Worm (Caenorhabditis elegans) whole organism, L4 larva: ENCODE results near the gene Y43F8B.22.

ENCODE experiments used
- F49E8.2 ChIP-seq: sonication (generic microtip); optimal IDR thresholded peaks from 2 replicates; lab custom pipeline; 2016; ENCODE audit warnings: missing compliant biosample characterization, mild to moderate bottlenecking, missing genetic modification characterization, borderline replicate concordance
- ZK337.2 ChIP-seq: fragments of 200-800 bp; sonication (Bioruptor generic); IDR thresholded peaks from 2 replicates; pipeline ENCODE4 v1.3.6; 2022; ENCODE audit warnings: missing genetic modification reagents, missing genetic modification characterization, missing compliant biosample characterization
- aly-2 ChIP-seq: sonication (generic microtip); optimal IDR thresholded peaks from 2 replicates; lab custom pipeline; 2018; ENCODE audit warnings: missing biosample characterization, missing genetic modification characterization
- ama-1 ChIP-seq: fragments of 150-350 bp; optimal IDR thresholded peaks from 2 replicates; lab custom pipeline; 2014; ENCODE audit warnings: inconsistent platforms, mixed read lengths
- lin-15B ChIP-seq: fragments of 150-350 bp; sonication (generic microtip); optimal IDR thresholded peaks from 3 replicates; lab custom pipeline; 2014; ENCODE audit warnings: missing biosample characterization, missing genetic modification characterization
- nhr-237 ChIP-seq: sonication (generic microtip); optimal IDR thresholded peaks from 2 replicates; lab custom pipeline; 2017; ENCODE audit warnings: missing biosample characterization, missing genetic modification characterization
- pha-4 ChIP-seq, 2 experiments: fragments of 150-350 bp in 1 of 2; fragments of 200-800 bp in 1 of 2; sonication (Bioruptor generic) in 1 of 2; IDR thresholded peaks in 1 of 2; optimal IDR thresholded peaks in 1 of 2; 2 replicates each; pipeline versions ENCODE4 v1.3.6 to Lab custom; 2014 to 2022; ENCODE audit warnings: missing genetic modification characterization in 2 of 2, missing genetic modification reagents in 2 of 2, missing biosample characterization in 1 of 2, missing compliant biosample characterization in 1 of 2
- pqm-1 ChIP-seq: sonication (generic microtip); optimal IDR thresholded peaks from 2 replicates; lab custom pipeline; 2017; ENCODE audit warnings: missing biosample characterization, missing genetic modification characterization
- rbr-2 ChIP-seq: sonication (generic microtip); optimal IDR thresholded peaks from 2 replicates; lab custom pipeline; 2016; ENCODE audit warnings: missing genotype, missing genetic modification characterization, missing compliant biosample characterization
- snpc-4 ChIP-seq: fragments of 150-350 bp; optimal IDR thresholded peaks from 2 replicates; lab custom pipeline; 2014; ENCODE audit warnings: missing biosample characterization, missing genetic modification characterization
- tag-97 ChIP-seq: fragments of 200-800 bp; sonication (Bioruptor generic); IDR thresholded peaks from 2 replicates; pipeline ENCODE4 v1.3.6; 2022; ENCODE audit warnings: missing genetic modification characterization, missing compliant biosample characterization
- unc-39 ChIP-seq: sonication (generic microtip); optimal IDR thresholded peaks from 2 replicates; lab custom pipeline; 2017; ENCODE audit warnings: missing biosample characterization, missing genetic modification characterization
- unc-62 ChIP-seq, 3 experiments: fragments of 150-350 bp in 1 of 3; sonication (generic microtip); optimal IDR thresholded peaks in 2 of 3; peaks in 1 of 3; 1 replicate in 1 of 3; 2 replicates in 2 of 3; lab custom pipeline; 2014 to 2017; ENCODE audit warnings: missing biosample characterization in 3 of 3, missing genetic modification characterization in 3 of 3, missing genetic modification reagents in 3 of 3, missing genotype in 1 of 3

DNA sequence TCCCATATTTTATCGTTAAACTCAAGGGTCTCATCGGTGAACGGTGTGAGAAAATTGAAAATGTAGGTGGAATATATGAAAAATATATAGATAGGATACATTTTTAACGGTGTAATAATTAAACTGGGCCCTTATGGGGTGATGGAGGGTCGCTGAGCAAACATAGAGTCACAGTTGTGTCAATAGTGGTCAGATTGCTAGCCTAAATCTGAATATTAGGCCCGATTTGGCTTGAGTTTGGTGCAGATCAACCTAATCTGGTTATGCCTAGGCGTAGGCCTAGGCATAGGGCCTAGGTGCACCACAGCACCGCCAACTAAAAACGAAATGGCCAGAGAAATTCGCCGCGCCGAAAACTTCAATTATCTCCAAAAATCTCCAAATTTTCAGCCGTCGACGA, 30.9 kb downstream of the Y43F8B.22 start, which contains the start of gene phy-4:
- no peak for TF ChIP-seq pha-4 (GFP tag; IDR thresholded peaks at IDR 0.05; lab: Robert Waterston, UW)
- TF ChIP-seq pha-4 (tag; optimal IDR thresholded peaks at IDR 0.05; lab: Kevin White, UChicago) = no peak
- no peak for TF ChIP-seq nhr-237
- TF ChIP-seq aly-2 (tag; lab: Kevin White, UChicago) = no peak
- no peak for TF ChIP-seq F49E8.2 (tag; lab: Kevin White, UChicago)
- no peak for TF ChIP-seq unc-39 (tag; lab: Kevin White, UChicago)
- TF ChIP-seq ZK337.2 (GFP tag; lab: Robert Waterston, UW) = no peak
- TF ChIP-seq snpc-4 (tag; lab: Kevin White, UChicago) = no peak
- no peak for TF ChIP-seq pqm-1 (tag; lab: Kevin White, UChicago)
- TF ChIP-seq unc-62 (GFP tag; optimal IDR thresholded peaks at IDR 0.05 in 1 of 2; lab: Kevin White, UChicago) = no peak
- no peak for TF ChIP-seq unc-62 (tag; optimal IDR thresholded peaks at IDR 0.05; lab: Kevin White, UChicago)
- no peak for TF ChIP-seq ama-1 (lab: Kevin White, UChicago)
- no peak for TF ChIP-seq lin-15B (tag; lab: Kevin White, UChicago)
- TF ChIP-seq rbr-2 (tag; lab: Kevin White, UChicago) = no peak
- TF ChIP-seq tag-97 (GFP tag; lab: Robert Waterston, UW) = no peak
